Worm (Caenorhabditis elegans) whole organism, L2 larva: ENCODE data around the gene C12D8.21.

ENCODE experiments used
- F13H6.1 ChIP-seq: sonication (generic microtip); optimal IDR thresholded peaks from 2 replicates; lab custom pipeline; 2016; ENCODE audit warnings: missing genetic modification characterization, missing compliant biosample characterization
- Y55F3AM.14 ChIP-seq: fragments of 200-800 bp; sonication (Bioruptor generic); optimal IDR thresholded peaks from 2 replicates; lab custom pipeline; 2018; ENCODE audit warnings: mild to moderate bottlenecking, missing genetic modification characterization, missing compliant biosample characterization
- ZK546.5 ChIP-seq: sonication (generic microtip); optimal IDR thresholded peaks from 2 replicates; lab custom pipeline; 2017; ENCODE audit warnings: missing biosample characterization, missing genetic modification characterization
- alr-1 ChIP-seq: fragments of 150-350 bp; optimal IDR thresholded peaks from 2 replicates; lab custom pipeline; 2014; ENCODE audit warnings: missing biosample characterization, missing genetic modification characterization
- aly-2 ChIP-seq: fragments of 150-350 bp; optimal IDR thresholded peaks from 2 replicates; lab custom pipeline; 2014; ENCODE audit warnings: missing biosample characterization, missing genetic modification characterization
- ama-1 ChIP-seq: fragments of 150-350 bp; optimal IDR thresholded peaks from 2 replicates; lab custom pipeline; 2018; ENCODE audit warnings: inconsistent platforms
- ceh-16 ChIP-seq: fragments of 150-350 bp; optimal IDR thresholded peaks from 2 replicates; lab custom pipeline; 2014; ENCODE audit warnings: missing biosample characterization, missing genetic modification characterization
- ceh-82 ChIP-seq: fragments of 150-350 bp; optimal IDR thresholded peaks from 2 replicates; lab custom pipeline; 2014; ENCODE audit warnings: missing biosample characterization, missing genetic modification characterization
- crh-2 ChIP-seq: sonication (generic microtip); optimal IDR thresholded peaks from 2 replicates; lab custom pipeline; 2017; ENCODE audit warnings: missing biosample characterization, missing genetic modification characterization
- dmd-4 ChIP-seq: sonication (generic microtip); optimal IDR thresholded peaks from 2 replicates; lab custom pipeline; 2017; ENCODE audit warnings: missing biosample characterization, missing genetic modification characterization
- elt-1 ChIP-seq: fragments of 150-350 bp; optimal IDR thresholded peaks from 2 replicates; lab custom pipeline; 2014; ENCODE audit warnings: missing biosample characterization, missing genetic modification characterization
- fos-1 ChIP-seq: fragments of 150-350 bp; optimal IDR thresholded peaks from 2 replicates; lab custom pipeline; 2014; ENCODE audit warnings: missing biosample characterization, missing genetic modification characterization
- gmeb-1 ChIP-seq: fragments of 150-350 bp; optimal IDR thresholded peaks from 2 replicates; lab custom pipeline; 2014; ENCODE audit warnings: missing biosample characterization, missing genetic modification characterization
- lin-11 ChIP-seq: fragments of 150-350 bp; sonication (generic microtip); optimal IDR thresholded peaks from 2 replicates; lab custom pipeline; 2014; ENCODE audit warnings: missing biosample characterization, missing genetic modification characterization, inconsistent platforms, mixed read lengths
- lin-13 ChIP-seq: fragments of 150-350 bp; optimal IDR thresholded peaks from 2 replicates; lab custom pipeline; 2014; ENCODE audit warnings: missing biosample characterization, missing genetic modification reagents, missing genetic modification characterization
- lin-39 ChIP-seq: fragments of 150-350 bp; optimal IDR thresholded peaks from 2 replicates; lab custom pipeline; 2014; ENCODE audit warnings: missing biosample characterization, missing genetic modification reagents, missing genetic modification characterization
- mdl-1 ChIP-seq, 2 experiments: fragments of 150-350 bp in 1 of 2; sonication (generic microtip) in 1 of 2; optimal IDR thresholded peaks; 2 replicates each; lab custom pipeline; 2017; ENCODE audit warnings: missing biosample characterization in 2 of 2, missing genetic modification characterization in 2 of 2
- nhr-12 ChIP-seq: fragments of 150-350 bp; optimal IDR thresholded peaks from 2 replicates; lab custom pipeline; 2014; ENCODE audit warnings: missing biosample characterization, missing genetic modification characterization
- nhr-129 ChIP-seq: fragments of 150-350 bp; optimal IDR thresholded peaks from 2 replicates; lab custom pipeline; 2014; ENCODE audit warnings: missing biosample characterization, missing genetic modification characterization
- nhr-23 ChIP-seq: fragments of 150-350 bp; optimal IDR thresholded peaks from 2 replicates; lab custom pipeline; 2014; ENCODE audit warnings: missing biosample characterization, missing genetic modification reagents, missing genetic modification characterization
- nhr-237 ChIP-seq: fragments of 150-350 bp; optimal IDR thresholded peaks from 2 replicates; lab custom pipeline; 2014; ENCODE audit warnings: missing biosample characterization, missing genetic modification characterization
- nhr-25 ChIP-seq: fragments of 150-350 bp; sonication (generic microtip); optimal IDR thresholded peaks from 3 replicates; lab custom pipeline; 2014; ENCODE audit warnings: missing biosample characterization, missing genetic modification characterization
- nhr-6 ChIP-seq: fragments of 150-350 bp; optimal IDR thresholded peaks from 2 replicates; lab custom pipeline; 2014; ENCODE audit warnings: missing biosample characterization, missing genetic modification characterization
- peb-1 ChIP-seq: fragments of 150-350 bp; optimal IDR thresholded peaks from 2 replicates; lab custom pipeline; 2014; ENCODE audit warnings: missing biosample characterization, missing genetic modification characterization
- skn-1 ChIP-seq: sonication (generic microtip); optimal IDR thresholded peaks from 2 replicates; lab custom pipeline; 2017; ENCODE audit warnings: missing biosample characterization, missing genetic modification characterization
- sma-3 ChIP-seq: sonication (generic microtip); optimal IDR thresholded peaks from 2 replicates; lab custom pipeline; 2016; ENCODE audit warnings: missing genetic modification reagents, missing genetic modification characterization, missing compliant biosample characterization
- sma-9 ChIP-seq, 2 experiments: fragments of 150-350 bp in 1 of 2; sonication (generic microtip) in 1 of 2; optimal IDR thresholded peaks; 2 replicates each; lab custom pipeline; 2014 to 2016; ENCODE audit warnings: missing genetic modification characterization in 2 of 2, mild to moderate bottlenecking in 1 of 2, missing biosample characterization in 1 of 2, missing compliant biosample characterization in 1 of 2, missing genetic modification reagents in 1 of 2, moderate library complexity in 1 of 2
- snpc-4 ChIP-seq: fragments of 150-350 bp; optimal IDR thresholded peaks from 2 replicates; lab custom pipeline; 2014; ENCODE audit warnings: missing biosample characterization, missing genetic modification characterization
- unc-39 ChIP-seq: fragments of 150-350 bp; optimal IDR thresholded peaks from 2 replicates; lab custom pipeline; 2014; ENCODE audit warnings: missing biosample characterization, missing genetic modification characterization
- unc-62 ChIP-seq: fragments of 150-350 bp; optimal IDR thresholded peaks from 2 replicates; lab custom pipeline; 2014; ENCODE audit warnings: missing biosample characterization, missing genetic modification reagents, missing genetic modification characterization
- zag-1 ChIP-seq: fragments of 150-350 bp; optimal IDR thresholded peaks from 2 replicates; lab custom pipeline; 2014; ENCODE audit warnings: missing biosample characterization, missing genetic modification characterization
- ztf-11 ChIP-seq: sonication (generic microtip); optimal IDR thresholded peaks from 2 replicates; lab custom pipeline; 2017; ENCODE audit warnings: missing biosample characterization, missing genetic modification characterization
- ztf-4 ChIP-seq: fragments of 150-350 bp; optimal IDR thresholded peaks from 2 replicates; lab custom pipeline; 2014; ENCODE audit warnings: missing biosample characterization, missing genetic modification characterization

The C12D8.21 gene

ce11 chrV:10212627-10213026 is 28.4 kb downstream of the C12D8.21 start, which contains the start of gene hpo-40:
Gene hpo-40, plus strand, starts transcription at chrV:10212927.
- TF ChIP-seq peb-1 (tag; lab: Kevin White, UChicago), result no peak
- no peak for TF ChIP-seq skn-1 (tag; lab: Kevin White, UChicago)
- TF ChIP-seq ama-1 (lab: Kevin White, UChicago), result no peak
- no peak for TF ChIP-seq ztf-4 (tag; lab: Kevin White, UChicago)
- TF ChIP-seq sma-3, result no peak
- no peak for TF ChIP-seq lin-39 (tag; lab: Kevin White, UChicago)
- no peak for TF ChIP-seq Y55F3AM.14 (GFP tag; lab: Kevin White, UChicago)
- TF ChIP-seq snpc-4, result no peak
- TF ChIP-seq fos-1 (tag; lab: Kevin White, UChicago), result no peak
- no peak for TF ChIP-seq unc-39 (tag; lab: Kevin White, UChicago)
- TF ChIP-seq nhr-25 (tag; lab: Kevin White, UChicago), result no peak
- no peak for TF ChIP-seq ZK546.5 (tag; lab: Kevin White, UChicago)
- TF ChIP-seq ztf-11 (tag; lab: Kevin White, UChicago), result no peak
- no peak for TF ChIP-seq alr-1 (tag; lab: Kevin White, UChicago)
- TF ChIP-seq elt-1 (tag; lab: Kevin White, UChicago), result no peak

- TF ChIP-seq ceh-82 (tag; lab: Kevin White, UChicago) (no peak), zag-1 (no peak), Y55F3AM.14 (GFP tag; lab: Kevin White, UChicago) (no peak), mdl-1 (tag; optimal IDR thresholded peaks at IDR 0.05; lab: Kevin White, UChicago) (no peak), ztf-11 (tag; lab: Kevin White, UChicago) (no peak), nhr-6 (no peak), ceh-16 (no peak), gmeb-1 (no peak), sma-3 (no peak), nhr-12 (tag; lab: Kevin White, UChicago) (no peak), unc-62 (GFP tag; lab: Kevin White, UChicago) (no peak), F13H6.1 (no peak), nhr-129 (tag; lab: Kevin White, UChicago) (no peak), nhr-237 (tag; lab: Kevin White, UChicago) (no peak), nhr-25 (tag; lab: Kevin White, UChicago) (no peak)
Measured at ce11 chrV:10212027-10212426, 29.0 kb downstream of the C12D8.21 start, which contains the start of gene zhit-3. Gene zhit-3, minus strand, starts transcription at chrV:10212127.

ce11 chrV:10210244-10210643 is 30.7 kb downstream of the C12D8.21 start, which contains the start of gene tftc-3:
Gene tftc-3, minus strand, starts transcription at chrV:10210344.
- no peak for TF ChIP-seq unc-62 (GFP tag; lab: Kevin White, UChicago)
- no peak for TF ChIP-seq ZK546.5 (tag; lab: Kevin White, UChicago)
- no peak for TF ChIP-seq lin-13 (GFP tag; lab: Kevin White, UChicago)
- no peak for TF ChIP-seq skn-1 (tag; lab: Kevin White, UChicago)

- TF ChIP-seq F13H6.1 (no peak), nhr-129 (tag; lab: Kevin White, UChicago) (no peak), gmeb-1 (no peak), aly-2 (tag; lab: Kevin White, UChicago) (no peak), dmd-4 (tag; lab: Kevin White, UChicago) (no peak), nhr-23 (tag; lab: Kevin White, UChicago) (no peak), unc-62 (GFP tag; lab: Kevin White, UChicago) (no peak), crh-2 (no peak), nhr-12 (tag; lab: Kevin White, UChicago) (no peak), peb-1 (tag; lab: Kevin White, UChicago) (no peak), ztf-4 (tag; lab: Kevin White, UChicago) (no peak), ztf-11 (tag; lab: Kevin White, UChicago) (no peak), alr-1 (tag; lab: Kevin White, UChicago) (no peak), ZK546.5 (tag; lab: Kevin White, UChicago) (no peak), unc-39 (tag; lab: Kevin White, UChicago) (no peak)
Measured at ce11 chrV:10206502-10206901, 34.5 kb downstream of the C12D8.21 start, which contains the start of gene rpc-25. Gene rpc-25, minus strand, starts transcription at chrV:10206602.

- TF ChIP-seq lin-11 (tag; lab: Kevin White, UChicago) (no peak), sma-3 (no peak), sma-9 (GFP tag; optimal IDR thresholded peaks at IDR 0.05; lab: Kevin White, UChicago) (no peak), sma-9 (tag; optimal IDR thresholded peaks at IDR 0.05; lab: Kevin White, UChicago) (no peak), unc-62 (GFP tag; lab: Kevin White, UChicago) (no peak)
Measured at ce11 chrV:10205483-10205882, 35.5 kb downstream of the C12D8.21 start, which contains the start of gene ZK856.16. Gene ZK856.16, minus strand, starts transcription at chrV:10205583.
